Worm (Caenorhabditis elegans) whole organism, L3 larva: ENCODE measurements around the gene B0336.13.

Experiments
- R02D3.7 ChIP-seq: fragments of 150-350 bp; optimal IDR thresholded peaks from 2 replicates; lab custom pipeline; 2014; ENCODE audit warnings: missing biosample characterization, missing genetic modification characterization
- ama-1 ChIP-seq: fragments of 150-350 bp; optimal IDR thresholded peaks from 2 replicates; lab custom pipeline; 2018
- ceh-9 ChIP-seq: sonication (generic microtip); optimal IDR thresholded peaks from 2 replicates; lab custom pipeline; 2018; ENCODE audit warnings: missing biosample characterization, missing genetic modification characterization
- daf-12 ChIP-seq: fragments of 150-350 bp; optimal IDR thresholded peaks from 2 replicates; lab custom pipeline; 2014; ENCODE audit warnings: missing biosample characterization, missing genetic modification reagents, missing genetic modification characterization
- egl-27 ChIP-seq: sonication (generic microtip); optimal IDR thresholded peaks from 4 replicates; lab custom pipeline; 2017; ENCODE audit warnings: missing biosample characterization, missing genetic modification reagents, missing genetic modification characterization
- egl-5 ChIP-seq: fragments of 150-350 bp; optimal IDR thresholded peaks from 2 replicates; lab custom pipeline; 2017; ENCODE audit warnings: missing biosample characterization, missing genetic modification reagents, missing genetic modification characterization, inconsistent platforms
- elt-2 ChIP-seq: sonication (generic microtip); optimal IDR thresholded peaks from 2 replicates; lab custom pipeline; 2016; ENCODE audit warnings: missing genetic modification reagents, mild to moderate bottlenecking, missing genetic modification characterization, missing compliant biosample characterization
- elt-3 ChIP-seq, 3 experiments: fragments of 150-350 bp in 1 of 3; sonication (generic microtip) in 2 of 3; optimal IDR thresholded peaks; 2 replicates in 2 of 3; 4 replicates in 1 of 3; lab custom pipeline; 2014 to 2017; ENCODE audit warnings: missing biosample characterization in 3 of 3, missing genetic modification characterization in 3 of 3
- eor-1 ChIP-seq, 2 experiments: fragments of 150-350 bp; optimal IDR thresholded peaks; 2 replicates each; lab custom pipeline; 2014 to 2018; ENCODE audit warnings: missing biosample characterization in 2 of 2, missing genetic modification characterization in 2 of 2
- fkh-10 ChIP-seq: sonication (generic microtip); optimal IDR thresholded peaks from 2 replicates; lab custom pipeline; 2017; ENCODE audit warnings: missing biosample characterization, missing genetic modification reagents, missing genetic modification characterization
- fkh-2 ChIP-seq: fragments of 150-350 bp; optimal IDR thresholded peaks from 2 replicates; lab custom pipeline; 2014; ENCODE audit warnings: missing biosample characterization, missing genetic modification reagents, missing genetic modification characterization
- hmg-11 ChIP-seq: sonication (generic microtip); optimal IDR thresholded peaks from 2 replicates; lab custom pipeline; 2016; ENCODE audit warnings: missing genetic modification characterization, missing compliant biosample characterization
- jun-1 ChIP-seq: fragments of 150-350 bp; optimal IDR thresholded peaks from 2 replicates; lab custom pipeline; 2014; ENCODE audit warnings: missing biosample characterization, missing genetic modification reagents, missing genetic modification characterization
- lin-15B ChIP-seq: fragments of 150-350 bp; optimal IDR thresholded peaks from 2 replicates; lab custom pipeline; 2014; ENCODE audit warnings: missing biosample characterization, missing genetic modification characterization
- lin-39 ChIP-seq: fragments of 150-350 bp; optimal IDR thresholded peaks from 2 replicates; lab custom pipeline; 2018; ENCODE audit warnings: missing biosample characterization, missing genetic modification reagents, missing genetic modification characterization
- lsy-12 ChIP-seq: sonication (generic microtip); optimal IDR thresholded peaks from 2 replicates; lab custom pipeline; 2016; ENCODE audit warnings: mild to moderate bottlenecking, missing genetic modification characterization, missing compliant biosample characterization
- mdl-1 ChIP-seq: fragments of 150-350 bp; optimal IDR thresholded peaks from 2 replicates; lab custom pipeline; 2014; ENCODE audit warnings: missing biosample characterization, missing genetic modification characterization
- mml-1 ChIP-seq: fragments of 150-350 bp; sonication (generic microtip); optimal IDR thresholded peaks from 3 replicates; lab custom pipeline; 2014; ENCODE audit warnings: missing biosample characterization, missing genetic modification characterization
- nfya-1 ChIP-seq: sonication (generic microtip); optimal IDR thresholded peaks from 2 replicates; lab custom pipeline; 2017; ENCODE audit warnings: missing genetic modification characterization, mild to moderate bottlenecking, missing compliant biosample characterization, antibody characterized with exemption, moderate library complexity; ENCODE audit not compliant: insufficient read depth
- nhr-11 ChIP-seq: fragments of 150-350 bp; optimal IDR thresholded peaks from 2 replicates; lab custom pipeline; 2014; ENCODE audit warnings: missing biosample characterization, missing genetic modification characterization
- nhr-12 ChIP-seq: fragments of 150-350 bp; optimal IDR thresholded peaks from 2 replicates; lab custom pipeline; 2014; ENCODE audit warnings: missing biosample characterization, missing genetic modification characterization
- nhr-23 ChIP-seq: fragments of 150-350 bp; optimal IDR thresholded peaks from 2 replicates; lab custom pipeline; 2014; ENCODE audit warnings: missing biosample characterization, missing genetic modification reagents, missing genetic modification characterization
- nhr-237 ChIP-seq: fragments of 150-350 bp; optimal IDR thresholded peaks from 2 replicates; lab custom pipeline; 2014; ENCODE audit warnings: missing biosample characterization, missing genetic modification characterization
- nhr-43 ChIP-seq: sonication (generic microtip); optimal IDR thresholded peaks from 2 replicates; lab custom pipeline; 2016; ENCODE audit warnings: mild to moderate bottlenecking, missing genetic modification characterization, missing compliant biosample characterization; ENCODE audit not compliant: poor library complexity, severe bottlenecking
- nhr-67 ChIP-seq: fragments of 150-350 bp; optimal IDR thresholded peaks from 2 replicates; lab custom pipeline; 2014; ENCODE audit warnings: missing biosample characterization, missing genetic modification characterization
- nhr-76 ChIP-seq: fragments of 150-350 bp; sonication (generic microtip); optimal IDR thresholded peaks from 5 replicates; lab custom pipeline; 2014; ENCODE audit warnings: missing biosample characterization, missing genetic modification characterization
- nhr-77 ChIP-seq: fragments of 150-350 bp; optimal IDR thresholded peaks from 2 replicates; lab custom pipeline; 2014; ENCODE audit warnings: missing biosample characterization, missing genetic modification characterization
- pha-4 ChIP-seq: fragments of 150-350 bp; optimal IDR thresholded peaks from 2 replicates; lab custom pipeline; 2014; ENCODE audit warnings: missing biosample characterization, missing genetic modification reagents, missing genetic modification characterization
- pqm-1 ChIP-seq: fragments of 150-350 bp; optimal IDR thresholded peaks from 2 replicates; lab custom pipeline; 2017; ENCODE audit warnings: missing biosample characterization, missing genetic modification characterization, inconsistent platforms
- sea-2 ChIP-seq: fragments of 150-350 bp; sonication (generic microtip); optimal IDR thresholded peaks from 4 replicates; lab custom pipeline; 2014; ENCODE audit warnings: missing biosample characterization, missing genetic modification reagents, missing genetic modification characterization
- snpc-4 ChIP-seq: fragments of 150-350 bp; optimal IDR thresholded peaks from 2 replicates; lab custom pipeline; 2014; ENCODE audit warnings: missing biosample characterization, missing genetic modification characterization
- tbx-2 ChIP-seq: sonication (generic microtip); optimal IDR thresholded peaks from 2 replicates; lab custom pipeline; 2016; ENCODE audit warnings: mild to moderate bottlenecking, missing genetic modification characterization, missing compliant biosample characterization
- unc-62 ChIP-seq: fragments of 150-350 bp; sonication (generic microtip); optimal IDR thresholded peaks from 4 replicates; lab custom pipeline; 2014; ENCODE audit warnings: missing biosample characterization, missing genetic modification reagents, missing genetic modification characterization
- zag-1 ChIP-seq: fragments of 150-350 bp; optimal IDR thresholded peaks from 2 replicates; lab custom pipeline; 2014; ENCODE audit warnings: missing biosample characterization, missing genetic modification characterization
- ztf-4 ChIP-seq: fragments of 150-350 bp; optimal IDR thresholded peaks from 2 replicates; lab custom pipeline; 2014; ENCODE audit warnings: missing biosample characterization, missing genetic modification characterization

B0336.13 gene

DNA sequence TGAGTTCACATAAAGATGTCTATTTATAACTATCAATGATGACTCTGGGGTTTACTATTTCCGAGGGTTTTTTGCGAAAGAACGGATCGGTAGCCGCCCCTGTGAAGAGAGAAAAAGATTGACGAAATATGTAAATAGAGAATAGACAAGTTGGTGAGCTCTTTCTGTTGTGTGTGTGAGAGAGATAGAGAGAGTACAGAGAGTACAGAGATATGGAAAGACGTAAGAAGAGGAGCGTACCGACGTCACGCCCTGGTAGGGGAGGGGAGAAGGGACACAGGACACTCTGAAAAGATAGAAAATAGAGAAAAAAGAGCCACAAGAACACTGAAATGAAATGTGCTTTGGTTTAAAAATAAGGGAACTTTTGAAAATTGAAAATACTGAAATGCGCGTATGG, 5.6 kb upstream of the B0336.13 start (continued):
- TF ChIP-seq mdl-1 = no peak
- peak; percentile 65 for TF ChIP-seq hmg-11 (tag; lab: Kevin White, UChicago)
- no peak for TF ChIP-seq nhr-77
- TF ChIP-seq ceh-9 (tag; lab: Kevin White, UChicago) = no peak
- TF ChIP-seq eor-1 (tag; optimal IDR thresholded peaks at IDR 0.05; lab: Kevin White, UChicago) = no peak
- no peak for TF ChIP-seq daf-12
- TF ChIP-seq nhr-12 (tag; lab: Kevin White, UChicago) = no peak
- TF ChIP-seq nhr-11 = no peak
- TF ChIP-seq snpc-4 (tag; lab: Kevin White, UChicago) = peak; percentile 39
- TF ChIP-seq unc-62 (GFP tag; lab: Kevin White, UChicago) = no peak

DNA sequence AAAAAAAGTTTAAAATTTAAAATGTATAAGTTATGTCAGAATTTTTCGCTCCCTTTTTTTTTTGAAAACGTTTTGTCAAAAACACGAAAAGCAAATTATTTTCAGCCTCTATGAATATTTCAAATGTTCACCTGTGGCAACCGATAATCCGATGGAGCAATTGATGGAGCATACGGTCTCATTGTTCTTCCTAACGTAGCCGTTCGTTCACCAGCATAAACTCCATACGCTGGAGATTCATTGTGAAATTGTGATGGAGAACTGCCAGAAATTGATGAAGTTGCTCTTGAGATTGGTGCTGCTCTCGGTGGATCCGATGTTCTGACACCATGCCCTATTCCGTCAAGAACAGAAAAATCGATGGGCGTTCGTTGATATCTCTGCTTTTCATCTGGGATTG, 2.0 kb upstream of the B0336.13 start:
- TF ChIP-seq lin-39 (tag; lab: Kevin White, UChicago) = no peak
- no peak for TF ChIP-seq snpc-4 (tag; lab: Kevin White, UChicago)
- no peak for TF ChIP-seq lsy-12 (tag; lab: Kevin White, UChicago)
- TF ChIP-seq ztf-4 (tag; lab: Kevin White, UChicago) = no peak
- TF ChIP-seq eor-1 (tag; optimal IDR thresholded peaks at IDR 0.05; lab: Kevin White, UChicago) = no peak
- TF ChIP-seq jun-1 = no peak
- TF ChIP-seq egl-5 = no peak
- TF ChIP-seq zag-1 (tag; lab: Kevin White, UChicago) = no peak
- TF ChIP-seq mml-1 = no peak
- TF ChIP-seq ama-1 = no peak
- no peak for TF ChIP-seq ceh-9 (tag; lab: Kevin White, UChicago)
- TF ChIP-seq nhr-43 = no peak
- TF ChIP-seq fkh-2 (tag; lab: Kevin White, UChicago) = no peak
- no peak for TF ChIP-seq sea-2
- no peak for TF ChIP-seq nhr-12 (tag; lab: Kevin White, UChicago)
- TF ChIP-seq R02D3.7 = no peak
- TF ChIP-seq daf-12 = no peak
- no peak for TF ChIP-seq pqm-1 (tag; lab: Kevin White, UChicago)
- TF ChIP-seq nhr-67 (tag; lab: Kevin White, UChicago) = no peak
- TF ChIP-seq tbx-2 (tag; lab: Kevin White, UChicago) = no peak

DNA sequence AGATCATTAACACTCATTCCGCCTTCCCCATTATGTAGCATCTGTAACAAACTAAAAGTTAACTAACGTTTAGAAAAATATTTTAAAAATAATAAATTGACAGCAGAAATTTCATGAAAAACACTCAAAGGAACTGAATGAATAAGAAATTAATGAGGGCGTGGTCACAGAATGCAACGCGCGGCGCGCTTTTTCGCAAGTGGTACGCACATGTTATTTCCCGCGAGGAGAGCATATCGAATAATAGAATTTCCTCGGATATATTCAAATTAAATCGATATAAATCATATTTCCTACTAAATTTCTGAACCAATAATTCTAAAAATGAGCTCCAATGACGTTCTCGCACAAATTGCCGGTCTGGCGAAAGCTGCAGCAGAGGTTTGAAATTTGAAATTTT, 1.1 kb upstream of the B0336.13 start, which contains the start of the genes abi-1 and arle-14:
Gene abi-1 (minus strand): TSS at position 51 of the 400 bp plus-strand sequence.
Gene arle-14 (plus strand): TSS at position 217 of the 400 bp plus-strand sequence.
- TF ChIP-seq pha-4 (tag; lab: Kevin White, UChicago) (peak; percentile 39), R02D3.7 (peak; percentile 15), hmg-11 (tag; lab: Kevin White, UChicago) (peak; percentile 17), pqm-1 (tag; lab: Kevin White, UChicago) (no peak), nfya-1 (tag; lab: Kevin White, UChicago) (peak; percentile 35)
- TF ChIP-seq, all 47 proteins: peak for 4

DNA sequence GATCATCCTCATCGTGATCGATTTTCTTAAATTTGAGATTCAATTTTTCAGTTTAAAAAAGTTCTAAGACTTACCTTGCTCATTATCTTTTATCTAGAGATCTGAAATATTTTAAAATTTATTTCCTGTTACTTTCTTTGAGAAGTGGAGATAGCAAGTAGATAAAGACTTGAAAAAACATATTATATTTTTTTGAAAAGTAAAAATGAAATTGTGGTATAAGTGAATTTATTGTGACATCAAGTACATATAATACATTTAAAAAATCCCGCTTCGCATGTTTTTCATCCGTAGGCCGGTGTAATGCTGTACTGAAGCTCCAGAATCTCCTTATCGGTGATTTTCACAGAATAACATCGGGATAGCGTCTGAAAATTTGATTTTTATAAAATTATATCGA, 3.4 kb downstream of the B0336.13 start, which contains the start of gene B0336.7:
Gene B0336.7 (minus strand): TSS at position 101 of the 400 bp plus-strand sequence.
- TF ChIP-seq nhr-11 = no peak
- no peak for TF ChIP-seq mml-1
- TF ChIP-seq nhr-43 = no peak
- no peak for TF ChIP-seq mdl-1
- TF ChIP-seq elt-3 (tag; optimal IDR thresholded peaks at IDR 0.05; lab: Kevin White, UChicago) = no peak
- TF ChIP-seq jun-1 = no peak
- no peak for TF ChIP-seq nfya-1 (tag; lab: Kevin White, UChicago)
- TF ChIP-seq hmg-11 (tag; lab: Kevin White, UChicago) = no peak
- TF ChIP-seq nhr-237 = no peak
- no peak for TF ChIP-seq nhr-76 (tag; lab: Kevin White, UChicago)
- TF ChIP-seq sea-2 = no peak
- no peak for TF ChIP-seq zag-1 (tag; lab: Kevin White, UChicago)

DNA sequence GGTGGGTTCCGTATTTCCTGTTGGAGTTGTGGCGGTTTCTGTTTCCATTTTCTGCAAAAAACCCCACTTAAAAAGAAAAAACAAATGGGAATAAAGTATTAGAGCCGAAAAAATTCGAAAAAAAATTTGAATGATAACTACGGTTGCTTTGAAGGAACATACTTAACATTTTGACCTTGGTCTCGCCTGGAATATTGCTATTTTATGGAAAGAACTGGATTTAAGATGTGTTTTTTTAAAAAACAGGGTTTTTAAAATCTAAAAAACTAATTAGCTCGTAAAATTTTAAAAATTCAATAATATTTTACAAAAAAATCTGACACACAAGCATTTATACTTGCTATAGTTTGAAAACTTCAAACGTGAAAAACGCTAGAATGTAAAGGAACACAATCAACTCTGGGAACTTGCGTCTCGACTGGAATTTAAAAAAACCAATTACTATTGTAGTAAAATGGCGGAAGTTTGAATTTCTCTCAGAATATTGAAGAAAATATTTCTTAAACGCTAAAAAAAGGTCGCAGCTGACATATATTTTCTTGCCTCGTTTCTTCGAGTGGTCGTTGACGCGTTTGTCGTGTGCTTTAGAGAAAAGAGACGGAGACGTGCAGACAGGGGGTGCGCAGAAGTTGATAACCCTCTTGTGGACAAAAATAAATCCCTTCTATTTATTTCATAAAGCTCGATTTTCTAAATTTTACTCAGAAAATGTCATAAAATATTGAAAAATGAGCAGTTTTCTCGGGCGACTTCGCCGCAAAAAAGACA, 4.3 kb downstream of the B0336.13 start, which contains the start of the genes lgg-3 and rgs-5:
Gene lgg-3 (minus strand): TSS at position 51 of the 768 bp plus-strand sequence.
Gene rgs-5 (plus strand): TSS at position 593 of the 768 bp plus-strand sequence.
- TF ChIP-seq hmg-11 (tag; lab: Kevin White, UChicago) (peak; percentile 27), fkh-10 (GFP tag; lab: Kevin White, UChicago) (no peak), snpc-4 (tag; lab: Kevin White, UChicago) (peak; percentile 79), ceh-9 (tag; lab: Kevin White, UChicago) (no peak), R02D3.7 (no peak), pha-4 (tag; lab: Kevin White, UChicago) (peak; percentile 60), elt-2 (tag; lab: Kevin White, UChicago) (peak; percentile 5), egl-27 (tag; lab: Kevin White, UChicago) (no peak), nhr-23 (peak; percentile 12), nfya-1 (tag; lab: Kevin White, UChicago) (peak; percentile 53), sea-2 (no peak), nhr-12 (tag; lab: Kevin White, UChicago) (no peak), nhr-76 (tag; lab: Kevin White, UChicago) (no peak), egl-5 (peak; percentile 21), lin-15B (tag; lab: Kevin White, UChicago) (peak; percentile 46), lin-39 (tag; lab: Kevin White, UChicago) (peak; percentile 30)
